Fruit fly (Drosophila melanogaster): ENCODE measurements around the gene CG31198.
"Not testable (repeated sequence)": the region's sequence is repeated elsewhere in the genome, so short reads cannot be mapped to it uniquely, and the experiment has no call there.

Gene CG31198

dm6 chr3R:21753974-21754373, at the start of gene CG31198:
Gene CG31198 (plus strand): TSS chr3R:21754324.
- TF ChIP-seq psq (optimal IDR thresholded peaks at IDR 0.05) (no peak), h (optimal IDR thresholded peaks at IDR 0.05) (no peak), Sin3A (optimal IDR thresholded peaks at IDR 0.05) (no peak), ttk (optimal IDR thresholded peaks at IDR 0.05) (no peak), insv (optimal IDR thresholded peaks at IDR 0.05) (no peak), Myc (optimal IDR thresholded peaks at IDR 0.05) (no peak)

dm6 chr3R:21704439-21704838, 49.7 kb upstream of the CG31198 start:
- TF ChIP-seq Myc (optimal IDR thresholded peaks at IDR 0.05) (no peak), psq (optimal IDR thresholded peaks at IDR 0.05) (no peak), h (optimal IDR thresholded peaks at IDR 0.05) (no peak), Sin3A (optimal IDR thresholded peaks at IDR 0.05) (no peak), ttk (optimal IDR thresholded peaks at IDR 0.05) (no peak), insv (optimal IDR thresholded peaks at IDR 0.05) (no peak)

dm6 chr3R:21719420-21719933, 34.6 kb upstream of the CG31198 start, which contains the start of gene CG31176:
Gene CG31176 (minus strand): TSS chr3R:21719660.
- TF ChIP-seq ttk (optimal IDR thresholded peaks at IDR 0.05) = no peak
- TF ChIP-seq h (optimal IDR thresholded peaks at IDR 0.05) = no peak
- no peak for TF ChIP-seq Myc (optimal IDR thresholded peaks at IDR 0.05)
- no peak for TF ChIP-seq psq (optimal IDR thresholded peaks at IDR 0.05)

- TF ChIP-seq ttk (optimal IDR thresholded peaks at IDR 0.05) (no peak), h (optimal IDR thresholded peaks at IDR 0.05) (no peak), insv (optimal IDR thresholded peaks at IDR 0.05) (no peak), Myc (optimal IDR thresholded peaks at IDR 0.05) (no peak), psq (optimal IDR thresholded peaks at IDR 0.05) (no peak), Sin3A (optimal IDR thresholded peaks at IDR 0.05) (no peak)
Measured at dm6 chr3R:21719934-21720431, 34.1 kb upstream of the CG31198 start.

dm6 chr3R:21722457-21722856, 31.7 kb upstream of the CG31198 start:
- TF ChIP-seq h (optimal IDR thresholded peaks at IDR 0.05) (no peak), ttk (optimal IDR thresholded peaks at IDR 0.05) (no peak), insv (optimal IDR thresholded peaks at IDR 0.05) (no peak), Sin3A (optimal IDR thresholded peaks at IDR 0.05) (no peak), psq (optimal IDR thresholded peaks at IDR 0.05) (no peak)

dm6 chr3R:21726593-21726992, 27.5 kb upstream of the CG31198 start:
- TF ChIP-seq Myc (optimal IDR thresholded peaks at IDR 0.05) = no peak
- no peak for TF ChIP-seq Sin3A (optimal IDR thresholded peaks at IDR 0.05)
- TF ChIP-seq h (optimal IDR thresholded peaks at IDR 0.05) = no peak
- no peak for TF ChIP-seq ttk (optimal IDR thresholded peaks at IDR 0.05)
- no peak for TF ChIP-seq insv (optimal IDR thresholded peaks at IDR 0.05)
- TF ChIP-seq psq (optimal IDR thresholded peaks at IDR 0.05) = no peak

dm6 chr3R:21730955-21731354, 23.2 kb upstream of the CG31198 start:
- TF ChIP-seq Sin3A (optimal IDR thresholded peaks at IDR 0.05) = no peak
- TF ChIP-seq h (optimal IDR thresholded peaks at IDR 0.05) = no peak

- TF ChIP-seq h (optimal IDR thresholded peaks at IDR 0.05) (no peak), ttk (optimal IDR thresholded peaks at IDR 0.05) (no peak), insv (optimal IDR thresholded peaks at IDR 0.05) (no peak), Sin3A (optimal IDR thresholded peaks at IDR 0.05) (no peak), psq (optimal IDR thresholded peaks at IDR 0.05) (no peak)
Measured at dm6 chr3R:21731682-21732081, 22.4 kb upstream of the CG31198 start.

dm6 chr3R:21732901-21733300, 21.2 kb upstream of the CG31198 start:
- no peak for TF ChIP-seq psq (optimal IDR thresholded peaks at IDR 0.05)
- TF ChIP-seq h (optimal IDR thresholded peaks at IDR 0.05) = no peak
- no peak for TF ChIP-seq insv (optimal IDR thresholded peaks at IDR 0.05)
- no peak for TF ChIP-seq Sin3A (optimal IDR thresholded peaks at IDR 0.05)
- no peak for TF ChIP-seq ttk (optimal IDR thresholded peaks at IDR 0.05)
- TF ChIP-seq Myc (optimal IDR thresholded peaks at IDR 0.05) = no peak

dm6 chr3R:21736196-21736595, 17.9 kb upstream of the CG31198 start, which contains the start of gene Sfp93F:
Gene Sfp93F (minus strand): TSS chr3R:21736296.
- not testable (repeated sequence) for TF ChIP-seq Sin3A, ttk, Myc (optimal IDR thresholded peaks at IDR 0.05)

- TF ChIP-seq h (optimal IDR thresholded peaks at IDR 0.05) = no peak
- no peak for TF ChIP-seq psq (optimal IDR thresholded peaks at IDR 0.05)
- TF ChIP-seq Myc (optimal IDR thresholded peaks at IDR 0.05) = no peak
- no peak for TF ChIP-seq Sin3A (optimal IDR thresholded peaks at IDR 0.05)
- no peak for TF ChIP-seq ttk (optimal IDR thresholded peaks at IDR 0.05)
- TF ChIP-seq insv (optimal IDR thresholded peaks at IDR 0.05) = no peak
Measured at dm6 chr3R:21736749-21737148, 17.4 kb upstream of the CG31198 start, which contains the start of gene CG42869. Gene CG42869 (minus strand): TSS chr3R:21736849.

- TF ChIP-seq insv (optimal IDR thresholded peaks at IDR 0.05) (no peak), Myc (optimal IDR thresholded peaks at IDR 0.05) (no peak), Sin3A (optimal IDR thresholded peaks at IDR 0.05) (no peak), h (optimal IDR thresholded peaks at IDR 0.05) (no peak), ttk (optimal IDR thresholded peaks at IDR 0.05) (no peak), psq (optimal IDR thresholded peaks at IDR 0.05) (no peak)
Measured at dm6 chr3R:21737264-21737663, 16.9 kb upstream of the CG31198 start, which contains the start of gene CG42870. Gene CG42870 (minus strand): TSS chr3R:21737364.

dm6 chr3R:21739010-21739409, 15.1 kb upstream of the CG31198 start, which contains the start of gene CG34034:
Gene CG34034 (minus strand): TSS chr3R:21739110.
- no peak for TF ChIP-seq insv (optimal IDR thresholded peaks at IDR 0.05)
- no peak for TF ChIP-seq ttk (optimal IDR thresholded peaks at IDR 0.05)
- TF ChIP-seq h (optimal IDR thresholded peaks at IDR 0.05) = no peak
- TF ChIP-seq Myc (optimal IDR thresholded peaks at IDR 0.05) = no peak
- TF ChIP-seq psq (optimal IDR thresholded peaks at IDR 0.05) = no peak
- TF ChIP-seq Sin3A (optimal IDR thresholded peaks at IDR 0.05) = no peak

Measured in Kc167 (cell line).